Fruit fly (Drosophila melanogaster) whole organism, embryonic: ENCODE data around the gene CAH7.
A peak's percentile ranks its signal among the peaks of the same experiment; 100 is the strongest.

Experiments used
- Abd-B ChIP-seq: fragments of 200-800 bp; sonication (Bioruptor generic); optimal IDR thresholded peaks from 2 replicates; lab custom pipeline; 2018; ENCODE audit warnings: missing biosample characterization, mild to moderate bottlenecking, missing genetic modification characterization, moderate library complexity
- CG10462 ChIP-seq: fragments of 200-800 bp; sonication (Bioruptor generic); optimal IDR thresholded peaks from 2 replicates; lab custom pipeline; 2016; ENCODE audit warnings: missing biosample characterization, missing genetic modification characterization
- CG11723 ChIP-seq: fragments of 200-800 bp; sonication (Bioruptor generic); optimal IDR thresholded peaks from 2 replicates; lab custom pipeline; 2017; ENCODE audit warnings: missing biosample characterization, mild to moderate bottlenecking, missing genetic modification characterization
- CG12659 ChIP-seq: fragments of 200-800 bp; sonication (Bioruptor generic); optimal IDR thresholded peaks from 3 replicates; lab custom pipeline; 2017; ENCODE audit warnings: mild to moderate bottlenecking, missing biosample characterization, missing genetic modification reagents, missing genetic modification characterization
- CG13123 ChIP-seq: fragments of 200-800 bp; sonication (Bioruptor generic); optimal IDR thresholded peaks from 2 replicates; lab custom pipeline; 2016; ENCODE audit warnings: missing biosample characterization, missing genetic modification characterization
- CG13775 ChIP-seq: fragments of 200-800 bp; sonication (Bioruptor generic); optimal IDR thresholded peaks from 3 replicates; lab custom pipeline; 2017; ENCODE audit warnings: missing biosample characterization, mild to moderate bottlenecking, missing genetic modification characterization
- CG14050 ChIP-seq: fragments of 200-800 bp; sonication (Bioruptor generic); IDR thresholded peaks from 3 replicates; pipeline ENCODE4 v1.3.6; 2022; ENCODE audit warnings: missing biosample characterization, missing genetic modification characterization
- CG14667 ChIP-seq: fragments of 200-800 bp; sonication (Bioruptor generic); IDR thresholded peaks from 2 replicates; pipeline ENCODE4 v1.3.6; 2022; ENCODE audit warnings: missing biosample characterization, missing genetic modification characterization
- CG17802 ChIP-seq: fragments of 200-800 bp; sonication (Bioruptor generic); optimal IDR thresholded peaks from 2 replicates; lab custom pipeline; 2018; ENCODE audit warnings: missing biosample characterization, mild to moderate bottlenecking, missing genetic modification characterization, moderate library complexity
- CG17912 ChIP-seq: fragments of 200-800 bp; sonication (Bioruptor generic); optimal IDR thresholded peaks from 2 replicates; lab custom pipeline; 2018; ENCODE audit warnings: missing biosample characterization, mild to moderate bottlenecking, missing genetic modification characterization
- CG18476 ChIP-seq: fragments of 200-800 bp; sonication (Bioruptor generic); optimal IDR thresholded peaks from 2 replicates; lab custom pipeline; 2016; ENCODE audit warnings: missing biosample characterization, mild to moderate bottlenecking, missing genetic modification characterization
- CG2678 ChIP-seq: fragments of 200-800 bp; sonication (Bioruptor generic); optimal IDR thresholded peaks from 3 replicates; lab custom pipeline; 2019; ENCODE audit warnings: missing biosample characterization, mild to moderate bottlenecking, missing genetic modification characterization, moderate library complexity
- CG2875 ChIP-seq: fragments of 200-800 bp; sonication (Bioruptor generic); optimal IDR thresholded peaks from 2 replicates; lab custom pipeline; 2017; ENCODE audit warnings: missing biosample characterization, mild to moderate bottlenecking, missing genetic modification characterization, missing genetic modification reagents
- CG31365 ChIP-seq: fragments of 200-800 bp; sonication (Bioruptor generic); optimal IDR thresholded peaks from 2 replicates; lab custom pipeline; 2018; ENCODE audit warnings: missing biosample characterization, mild to moderate bottlenecking, missing genetic modification characterization
- CG31388 ChIP-seq: fragments of 200-800 bp; sonication (Bioruptor generic); optimal IDR thresholded peaks from 2 replicates; lab custom pipeline; 2016; ENCODE audit warnings: missing biosample characterization, missing genetic modification characterization
- CG6272 ChIP-seq: fragments of 200-800 bp; sonication (Bioruptor generic); IDR thresholded peaks from 2 replicates; pipeline ENCODE4 v1.3.6; 2022; ENCODE audit warnings: missing biosample characterization, missing genetic modification characterization
- CG7963 ChIP-seq: fragments of 200-800 bp; sonication (Bioruptor generic); IDR thresholded peaks from 3 replicates; pipeline ENCODE4 v1.3.6; 2022; ENCODE audit warnings: missing biosample characterization, missing genetic modification characterization; ENCODE audit not compliant: partially characterized antibody
- CG9797 ChIP-seq: fragments of 200-800 bp; sonication (Bioruptor generic); optimal IDR thresholded peaks from 3 replicates; lab custom pipeline; 2018; ENCODE audit warnings: missing biosample characterization, mild to moderate bottlenecking, missing genetic modification characterization
- Dbx ChIP-seq: fragments of 200-800 bp; sonication (Bioruptor generic); IDR thresholded peaks from 3 replicates; pipeline ENCODE4 v1.3.6; 2022; ENCODE audit warnings: missing biosample characterization, missing genetic modification characterization
- Deaf1 ChIP-seq: fragments of 200-800 bp; optimal IDR thresholded peaks from 3 replicates; lab custom pipeline; 2019; ENCODE audit warnings: missing biosample characterization, mild to moderate bottlenecking, missing genetic modification characterization, moderate library complexity
- Hey ChIP-seq: fragments of 200-800 bp; sonication (Bioruptor generic); optimal IDR thresholded peaks from 3 replicates; lab custom pipeline; 2018; ENCODE audit warnings: missing biosample characterization, mild to moderate bottlenecking, missing genetic modification characterization
- HmgD ChIP-seq: fragments of 200-800 bp; sonication (Bioruptor generic); optimal IDR thresholded peaks from 3 replicates; lab custom pipeline; 2016; ENCODE audit warnings: missing biosample characterization, missing genetic modification characterization
- Hr51 ChIP-seq, 2 experiments: fragments of 200-800 bp; sonication (Bioruptor generic); optimal IDR thresholded peaks; 2 replicates in 1 of 2; 3 replicates in 1 of 2; lab custom pipeline; 2016 to 2018; ENCODE audit warnings: missing biosample characterization in 2 of 2, missing genetic modification characterization in 2 of 2, mild to moderate bottlenecking in 1 of 2, moderate library complexity in 1 of 2
- Hsf ChIP-seq: fragments of 200-800 bp; sonication (Bioruptor generic); optimal IDR thresholded peaks from 3 replicates; lab custom pipeline; 2016; ENCODE audit warnings: missing biosample characterization, missing genetic modification characterization
- Jarid2 ChIP-seq: fragments of 200-800 bp; sonication (Bioruptor generic); optimal IDR thresholded peaks from 3 replicates; lab custom pipeline; 2017; ENCODE audit warnings: mild to moderate bottlenecking, missing biosample characterization, missing genetic modification reagents, missing genetic modification characterization
- MESR4 ChIP-seq: fragments of 200-800 bp; sonication (Bioruptor generic); optimal IDR thresholded peaks from 2 replicates; lab custom pipeline; 2018; ENCODE audit warnings: missing biosample characterization, mild to moderate bottlenecking, missing genetic modification characterization, moderate library complexity
- Max ChIP-seq: fragments of 200-800 bp; sonication (Bioruptor generic); optimal IDR thresholded peaks from 2 replicates; lab custom pipeline; 2016; ENCODE audit warnings: missing biosample characterization, mild to moderate bottlenecking, missing genetic modification characterization
- NK7.1 ChIP-seq: fragments of 200-800 bp; sonication (Bioruptor generic); optimal IDR thresholded peaks from 3 replicates; lab custom pipeline; 2016; ENCODE audit warnings: missing biosample characterization, missing genetic modification characterization
- PHDP ChIP-seq: fragments of 200-800 bp; sonication (Bioruptor generic); optimal IDR thresholded peaks from 3 replicates; lab custom pipeline; 2018; ENCODE audit warnings: missing biosample characterization, mild to moderate bottlenecking, missing genetic modification characterization, moderate library complexity
- Rx ChIP-seq: fragments of 200-800 bp; sonication (Bioruptor generic); IDR thresholded peaks from 2 replicates; pipeline ENCODE4 v1.3.6; 2022; ENCODE audit warnings: missing biosample characterization, missing genetic modification characterization
- Xrp1 ChIP-seq: fragments of 200-800 bp; sonication (Bioruptor generic); IDR thresholded peaks from 2 replicates; pipeline ENCODE4 v1.3.6; 2022; ENCODE audit warnings: missing biosample characterization, missing genetic modification characterization
- abd-A ChIP-seq: fragments of 200-800 bp; sonication (Bioruptor generic); optimal IDR thresholded peaks from 3 replicates; lab custom pipeline; 2019; ENCODE audit warnings: missing biosample characterization, mild to moderate bottlenecking, missing genetic modification characterization, moderate library complexity
- da ChIP-seq: fragments of 200-800 bp; sonication (Bioruptor generic); optimal IDR thresholded peaks from 2 replicates; lab custom pipeline; 2016; ENCODE audit warnings: missing biosample characterization, missing genetic modification characterization
- dmrt99B ChIP-seq: fragments of 200-800 bp; sonication (Bioruptor generic); optimal IDR thresholded peaks from 2 replicates; lab custom pipeline; 2018; ENCODE audit warnings: missing biosample characterization, mild to moderate bottlenecking, missing genetic modification characterization, moderate library complexity
- esg ChIP-seq: fragments of 200-800 bp; sonication (Bioruptor generic); conservative IDR thresholded peaks from 2 replicates; pipeline ENCODE4 v1.3.6; 2022; ENCODE audit warnings: missing biosample characterization, missing genetic modification characterization
- ftz-f1 ChIP-seq: fragments of 200-800 bp; sonication (Bioruptor generic); optimal IDR thresholded peaks from 2 replicates; lab custom pipeline; 2016; ENCODE audit warnings: missing biosample characterization, missing genetic modification characterization
- her ChIP-seq: fragments of 200-800 bp; sonication (Bioruptor generic); optimal IDR thresholded peaks from 2 replicates; lab custom pipeline; 2016; ENCODE audit warnings: missing biosample characterization, missing genetic modification characterization
- ken ChIP-seq: fragments of 200-800 bp; sonication (Bioruptor generic); IDR thresholded peaks from 3 replicates; pipeline ENCODE4 v1.3.6; 2022; ENCODE audit warnings: missing biosample characterization, missing genetic modification characterization
- lmd ChIP-seq: fragments of 200-800 bp; sonication (Bioruptor generic); IDR thresholded peaks from 2 replicates; pipeline ENCODE4 v1.3.6; 2022; ENCODE audit warnings: missing biosample characterization, missing genetic modification characterization
- mirr ChIP-seq: fragments of 200-800 bp; sonication (Bioruptor generic); optimal IDR thresholded peaks from 3 replicates; lab custom pipeline; 2018; ENCODE audit warnings: missing biosample characterization, mild to moderate bottlenecking, missing genetic modification characterization
- nerfin-1 ChIP-seq: fragments of 200-800 bp; sonication (Bioruptor generic); optimal IDR thresholded peaks from 3 replicates; lab custom pipeline; 2019; ENCODE audit warnings: missing biosample characterization, mild to moderate bottlenecking, missing genetic modification characterization, moderate library complexity
- nerfin-2 ChIP-seq: fragments of 200-800 bp; sonication (Bioruptor generic); IDR thresholded peaks from 2 replicates; pipeline ENCODE4 v1.3.6; 2022; ENCODE audit warnings: missing biosample characterization, missing genetic modification characterization; ENCODE audit not compliant: partially characterized antibody
- pros ChIP-seq: fragments of 200-800 bp; sonication (Bioruptor generic); optimal IDR thresholded peaks from 3 replicates; lab custom pipeline; 2019; ENCODE audit warnings: missing biosample characterization, mild to moderate bottlenecking, missing genetic modification characterization, moderate library complexity
- run ChIP-seq: fragments of 200-800 bp; sonication (Bioruptor generic); optimal IDR thresholded peaks from 3 replicates; lab custom pipeline; 2018; ENCODE audit warnings: missing biosample characterization, mild to moderate bottlenecking, missing genetic modification characterization
- scrt ChIP-seq: fragments of 200-800 bp; sonication (Bioruptor generic); optimal IDR thresholded peaks from 2 replicates; lab custom pipeline; 2018; ENCODE audit warnings: missing biosample characterization, mild to moderate bottlenecking, missing genetic modification characterization, moderate library complexity
- sr ChIP-seq: fragments of 200-800 bp; sonication (Bioruptor generic); IDR thresholded peaks from 3 replicates; pipeline ENCODE4 v1.3.6; 2022; ENCODE audit warnings: missing biosample characterization, missing genetic modification characterization
- tin ChIP-seq: fragments of 200-800 bp; sonication (Bioruptor generic); optimal IDR thresholded peaks from 3 replicates; lab custom pipeline; 2016; ENCODE audit warnings: missing biosample characterization, missing genetic modification characterization
- toy ChIP-seq: fragments of 200-800 bp; sonication (Bioruptor generic); IDR thresholded peaks from 2 replicates; pipeline ENCODE4 v1.3.6; 2022; ENCODE audit warnings: missing biosample characterization, missing genetic modification characterization
- zen ChIP-seq: fragments of 200-800 bp; sonication (Bioruptor generic); optimal IDR thresholded peaks from 3 replicates; lab custom pipeline; 2018; ENCODE audit warnings: missing biosample characterization, mild to moderate bottlenecking, missing genetic modification characterization, moderate library complexity
- zf30C ChIP-seq: fragments of 200-800 bp; sonication (Bioruptor generic); optimal IDR thresholded peaks from 3 replicates; lab custom pipeline; 2018; ENCODE audit warnings: missing biosample characterization, mild to moderate bottlenecking, missing genetic modification characterization

CAH7 gene

dm6 chr3R:10168483-10169064 lies 56.5 kb downstream of the CAH7 start:
- peak; percentile 38 for TF ChIP-seq CG13123
- peak; percentile 51; the same call in 1 of the 3 replicates for TF ChIP-seq Dbx (GFP tag; lab: Robert Waterston, UW)
- no peak for TF ChIP-seq CG14667 (GFP tag; lab: Robert Waterston, UW)
- TF ChIP-seq CG6272 (GFP tag; lab: Robert Waterston, UW), result no peak
- peak; percentile 19 for TF ChIP-seq Hsf (GFP tag; lab: Kevin White, UChicago)
- TF ChIP-seq CG2678, result peak; percentile 70
- TF ChIP-seq scrt (GFP tag; lab: Kevin White, UChicago), result no peak
- TF ChIP-seq abd-A (tag; lab: Kevin White, UChicago), result no peak
- TF ChIP-seq CG2875 (GFP tag; lab: Kevin White, UChicago), result no peak
- no peak for TF ChIP-seq CG7963
- TF ChIP-seq toy, result no peak
- TF ChIP-seq CG10462 (GFP tag; lab: Kevin White, UChicago), result no peak
- TF ChIP-seq zen, result no peak
- TF ChIP-seq CG17912, result no peak
- no peak for TF ChIP-seq Hey (tag; lab: Kevin White, UChicago)
- no peak for TF ChIP-seq da (GFP tag; lab: Kevin White, UChicago)
- TF ChIP-seq Xrp1 (GFP tag; lab: Robert Waterston, UW), result peak; percentile 57; the same call in 1 of the 2 replicates
- peak; percentile 10 for TF ChIP-seq CG13775 (GFP tag; lab: Kevin White, UChicago)
- no peak for TF ChIP-seq MESR4 (GFP tag; lab: Kevin White, UChicago)
- no peak for TF ChIP-seq nerfin-2 (GFP tag; lab: Robert Waterston, UW)
- TF ChIP-seq CG18476, result no peak
- TF ChIP-seq ftz-f1 (GFP tag; lab: Kevin White, UChicago), result no peak
- no peak for TF ChIP-seq Jarid2 (GFP tag; lab: Kevin White, UChicago)
- peak; percentile 33 for TF ChIP-seq CG12659 (GFP tag; lab: Kevin White, UChicago)
- no peak for TF ChIP-seq Deaf1
- TF ChIP-seq CG9797 (GFP tag; lab: Kevin White, UChicago), result no peak
- no peak for TF ChIP-seq HmgD (GFP tag; lab: Kevin White, UChicago)
- no peak for TF ChIP-seq zf30C
- TF ChIP-seq CG31388, result no peak
- TF ChIP-seq CG14050 (GFP tag; lab: Robert Waterston, UW), result no peak
- TF ChIP-seq her (GFP tag; lab: Kevin White, UChicago), result no peak
- TF ChIP-seq lmd, result no peak
- TF ChIP-seq Max (GFP tag; lab: Kevin White, UChicago), result no peak
- 0 out of 2 replicates have a peak, but pooled peaks have one; percentile 36 for TF ChIP-seq esg (GFP tag; lab: Robert Waterston, UW)
- no peak for TF ChIP-seq tin (GFP tag; lab: Kevin White, UChicago)
- 0 out of 3 replicates have a peak, but pooled peaks have one; percentile 19 for TF ChIP-seq ken
- no peak for TF ChIP-seq nerfin-1 (tag; lab: Kevin White, UChicago)
- no peak for TF ChIP-seq CG11723 (GFP tag; lab: Kevin White, UChicago)
- no peak for TF ChIP-seq CG17802
- TF ChIP-seq pros (GFP tag; lab: Kevin White, UChicago), result no peak
- TF ChIP-seq Abd-B, result no peak
- TF ChIP-seq NK7.1, result peak; percentile 32
- no peak for TF ChIP-seq dmrt99B (tag; lab: Kevin White, UChicago)
- TF ChIP-seq mirr (GFP tag; lab: Kevin White, UChicago), result no peak
- no peak for TF ChIP-seq CG31365 (tag; lab: Kevin White, UChicago)
- no peak for TF ChIP-seq sr
- TF ChIP-seq Hr51 (GFP tag; optimal IDR thresholded peaks at IDR 0.05; lab: Kevin White, UChicago), result peak in 1 of 2 experiments; percentile 15
- no peak for TF ChIP-seq Rx
- TF ChIP-seq run (tag; lab: Kevin White, UChicago), result no peak
- peak; percentile 54 for TF ChIP-seq PHDP (tag; lab: Kevin White, UChicago)
